Fruit fly (Drosophila melanogaster) whole organism, wandering third instar larva: ENCODE data around the gene CG10650.

Source experiments
- Hr78 ChIP-seq: fragments of >200 bp; optimal IDR thresholded peaks from 2 replicates; lab custom pipeline; 2017; ENCODE audit warnings: missing biosample characterization, missing genetic modification characterization
- Sp1 ChIP-seq: fragments of 200-800 bp; sonication (Bioruptor generic); optimal IDR thresholded peaks from 3 replicates; lab custom pipeline; 2019; ENCODE audit warnings: missing biosample characterization, mild to moderate bottlenecking, missing genetic modification characterization, moderate library complexity
- br ChIP-seq: fragments of 200-800 bp; sonication (Bioruptor generic); optimal IDR thresholded peaks from 2 replicates; lab custom pipeline; 2016; ENCODE audit warnings: missing biosample characterization, missing genetic modification characterization
- ey ChIP-seq: fragments of 200-800 bp; sonication (Bioruptor generic); optimal IDR thresholded peaks from 2 replicates; lab custom pipeline; 2016; ENCODE audit warnings: missing biosample characterization, missing genetic modification characterization
- lola ChIP-seq: fragments of >200 bp; optimal IDR thresholded peaks from 2 replicates; lab custom pipeline; 2017; ENCODE audit warnings: missing biosample characterization, missing genetic modification characterization
- psq ChIP-seq: fragments of 200-800 bp; sonication (Bioruptor generic); optimal IDR thresholded peaks from 3 replicates; lab custom pipeline; 2017; ENCODE audit warnings: missing biosample characterization, mild to moderate bottlenecking, missing genetic modification characterization, moderate library complexity

DNA sequence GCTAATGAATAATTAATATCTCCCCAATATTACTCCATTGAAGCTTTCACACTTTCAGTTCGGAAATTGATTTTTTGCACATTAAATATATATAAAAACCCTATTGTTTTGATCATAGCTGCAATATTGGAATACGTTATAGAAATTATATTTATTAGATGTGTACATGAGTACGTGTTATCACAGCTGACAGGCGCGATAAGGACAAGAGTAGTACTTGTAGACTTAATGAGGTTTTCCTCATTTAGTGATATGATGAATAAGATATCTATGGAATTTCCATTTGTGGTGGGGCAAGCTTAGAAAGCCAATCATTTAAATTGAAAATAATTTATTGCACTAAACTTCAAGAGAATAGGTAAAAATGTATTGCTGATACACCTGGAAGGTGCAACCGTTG lies 6.7 kb upstream of the CG10650 start:
- TF ChIP-seq lola (GFP tag; lab: Kevin White, UChicago) (no peak), Hr78 (no peak), br (GFP tag; lab: Kevin White, UChicago) (no peak), psq (GFP tag; lab: Kevin White, UChicago) (no peak), Sp1 (GFP tag; lab: Kevin White, UChicago) (no peak), ey (GFP tag; lab: Kevin White, UChicago) (no peak)
